Worm (Caenorhabditis elegans) whole organism, midembryonic: ENCODE measurements around the gene C03B1.13.

ENCODE experiments used
- T22C8.4 ChIP-seq: fragments of 200-800 bp; sonication (Bioruptor generic); IDR thresholded peaks from 2 replicates; pipeline ENCODE4 v1.3.6; 2022; ENCODE audit warnings: missing genetic modification characterization, missing compliant biosample characterization
- cog-1 ChIP-seq: sonication (generic microtip); optimal IDR thresholded peaks from 2 replicates; lab custom pipeline; 2016; ENCODE audit warnings: missing genetic modification characterization, missing compliant biosample characterization
- flt-1 ChIP-seq: fragments of 200-800 bp; sonication (Bioruptor generic); IDR thresholded peaks from 2 replicates; pipeline ENCODE4 v1.3.6; 2022; ENCODE audit warnings: missing genetic modification characterization, missing compliant biosample characterization
- klf-2 ChIP-seq: fragments of 200-800 bp; sonication (Bioruptor generic); conservative IDR thresholded peaks from 2 replicates; pipeline ENCODE4 v1.3.6; 2022; ENCODE audit warnings: missing genetic modification reagents, missing genetic modification characterization, missing compliant biosample characterization
- med-1 ChIP-seq: sonication (generic microtip); optimal IDR thresholded peaks from 2 replicates; lab custom pipeline; 2017; ENCODE audit warnings: missing genetic modification characterization, mild to moderate bottlenecking, missing compliant biosample characterization, antibody characterized with exemption, missing genetic modification reagents; ENCODE audit not compliant: insufficient read depth
- ref-1 ChIP-seq: fragments of 200-800 bp; sonication (Bioruptor generic); conservative IDR thresholded peaks from 2 replicates; pipeline ENCODE4 v1.3.6; 2022; ENCODE audit warnings: missing genetic modification reagents, missing genetic modification characterization, missing compliant biosample characterization
- tab-1 ChIP-seq: fragments of 200-800 bp; sonication (Bioruptor generic); IDR thresholded peaks from 2 replicates; pipeline ENCODE4 v1.3.6; 2022; ENCODE audit warnings: missing genetic modification characterization, missing compliant biosample characterization
- ztf-23 ChIP-seq: fragments of 200-800 bp; sonication (Bioruptor generic); IDR thresholded peaks from 2 replicates; pipeline ENCODE4 v1.3.6; 2022; ENCODE audit warnings: missing genetic modification reagents, missing genetic modification characterization, missing compliant biosample characterization
- ztf-29 ChIP-seq: fragments of 200-800 bp; sonication (Bioruptor generic); IDR thresholded peaks from 2 replicates; pipeline ENCODE4 v1.3.6; 2022; ENCODE audit warnings: missing genetic modification reagents, missing genetic modification characterization, missing compliant biosample characterization

C03B1.13 gene

ce11 chrX:6337951-6338350, at the start of gene C03B1.13:
Gene C03B1.13 (minus strand): TSS chrX:6338051.
- TF ChIP-seq med-1 = no peak
- TF ChIP-seq ref-1 (GFP tag; lab: Robert Waterston, UW) = no peak
- no peak for TF ChIP-seq T22C8.4 (GFP tag; lab: Robert Waterston, UW)
- TF ChIP-seq ztf-23 = no peak
- no peak for TF ChIP-seq cog-1 (tag; lab: Kevin White, UChicago)
- no peak for TF ChIP-seq tab-1 (GFP tag; lab: Robert Waterston, UW)
- no peak for TF ChIP-seq ztf-29 (GFP tag; lab: Robert Waterston, UW)
- TF ChIP-seq flt-1 = no peak
- TF ChIP-seq klf-2 (GFP tag; lab: Robert Waterston, UW) = no peak

- no peak for TF ChIP-seq ztf-29 (GFP tag; lab: Robert Waterston, UW)
- no peak for TF ChIP-seq klf-2 (GFP tag; lab: Robert Waterston, UW)
- no peak for TF ChIP-seq cog-1 (tag; lab: Kevin White, UChicago)
Observed at ce11 chrX:6385185-6385584, 47.3 kb upstream of the C03B1.13 start, which contains the start of gene igdb-3. Gene igdb-3 (plus strand): TSS chrX:6385485.

- TF ChIP-seq ref-1 (GFP tag; lab: Robert Waterston, UW) (no peak), med-1 (no peak), ztf-23 (no peak), tab-1 (GFP tag; lab: Robert Waterston, UW) (no peak), flt-1 (no peak)
Observed at ce11 chrX:6384537-6384936, 46.7 kb upstream of the C03B1.13 start.

- no peak for TF ChIP-seq med-1
- no peak for TF ChIP-seq T22C8.4 (GFP tag; lab: Robert Waterston, UW)
- no peak for TF ChIP-seq ref-1 (GFP tag; lab: Robert Waterston, UW)
Observed at ce11 chrX:6382930-6383329, 45.1 kb upstream of the C03B1.13 start.

ce11 chrX:6378363-6378762, 40.5 kb upstream of the C03B1.13 start:
- TF ChIP-seq ztf-23 (0 out of 2 replicates have a peak, but pooled peaks have one; percentile 27), T22C8.4 (GFP tag; lab: Robert Waterston, UW) (no peak), tab-1 (GFP tag; lab: Robert Waterston, UW) (peak; percentile 37; the same call in 1 of the 2 replicates), ztf-29 (GFP tag; lab: Robert Waterston, UW) (no peak), ref-1 (GFP tag; lab: Robert Waterston, UW) (no peak), med-1 (no peak), klf-2 (GFP tag; lab: Robert Waterston, UW) (no peak), cog-1 (tag; lab: Kevin White, UChicago) (peak; percentile 67), flt-1 (peak; percentile 75)

ce11 chrX:6377634-6378288, 39.9 kb upstream of the C03B1.13 start, which contains the start of gene lmp-1:
Gene lmp-1 (minus strand): TSS chrX:6377684.
- TF ChIP-seq ref-1 (GFP tag; lab: Robert Waterston, UW) (no peak), ztf-23 (no peak), T22C8.4 (GFP tag; lab: Robert Waterston, UW) (no peak), flt-1 (no peak), cog-1 (tag; lab: Kevin White, UChicago) (no peak), ztf-29 (GFP tag; lab: Robert Waterston, UW) (no peak), klf-2 (GFP tag; lab: Robert Waterston, UW) (no peak), med-1 (no peak), tab-1 (GFP tag; lab: Robert Waterston, UW) (no peak)

- TF ChIP-seq flt-1 (no peak), T22C8.4 (GFP tag; lab: Robert Waterston, UW) (no peak), tab-1 (GFP tag; lab: Robert Waterston, UW) (no peak), cog-1 (tag; lab: Kevin White, UChicago) (no peak), klf-2 (GFP tag; lab: Robert Waterston, UW) (no peak), ztf-29 (GFP tag; lab: Robert Waterston, UW) (no peak), ref-1 (GFP tag; lab: Robert Waterston, UW) (no peak), med-1 (no peak), ztf-23 (no peak)
Observed at ce11 chrX:6374451-6374850, 36.6 kb upstream of the C03B1.13 start, which contains the start of gene C03B1.1. Gene C03B1.1 (plus strand): TSS chrX:6374751.

ce11 chrX:6373348-6373747, 35.5 kb upstream of the C03B1.13 start, which contains the start of gene C03B1.17:
Gene C03B1.17 (plus strand): TSS chrX:6373648.
- no peak for TF ChIP-seq ref-1 (GFP tag; lab: Robert Waterston, UW)

ce11 chrX:6371192-6372116, 33.6 kb upstream of the C03B1.13 start:
- TF ChIP-seq flt-1 (peak; percentile 94), ztf-29 (GFP tag; lab: Robert Waterston, UW) (peak; percentile 85), T22C8.4 (GFP tag; lab: Robert Waterston, UW) (peak; percentile 75), klf-2 (GFP tag; lab: Robert Waterston, UW) (peak; percentile 86), tab-1 (GFP tag; lab: Robert Waterston, UW) (peak; percentile 87), ref-1 (GFP tag; lab: Robert Waterston, UW) (peak; percentile 78), cog-1 (tag; lab: Kevin White, UChicago) (peak; percentile 57), ztf-23 (peak; percentile 87), med-1 (peak; percentile 38)

- TF ChIP-seq tab-1 (GFP tag; lab: Robert Waterston, UW) = no peak
- no peak for TF ChIP-seq T22C8.4 (GFP tag; lab: Robert Waterston, UW)
- TF ChIP-seq flt-1 = no peak
- TF ChIP-seq ref-1 (GFP tag; lab: Robert Waterston, UW) = no peak
- TF ChIP-seq ztf-29 (GFP tag; lab: Robert Waterston, UW) = no peak
- TF ChIP-seq ztf-23 = no peak
- no peak for TF ChIP-seq klf-2 (GFP tag; lab: Robert Waterston, UW)
Observed at ce11 chrX:6369717-6370116, 31.9 kb upstream of the C03B1.13 start, which contains the start of gene C03B1.2. Gene C03B1.2 (plus strand): TSS chrX:6370017.
